Fruit fly (Drosophila melanogaster) whole organism, embryonic: ENCODE data around the gene CG14406.

Source experiments
- Abd-B ChIP-seq: fragments of 200-800 bp; sonication (Bioruptor generic); optimal IDR thresholded peaks from 2 replicates; lab custom pipeline; 2018; ENCODE audit warnings: missing biosample characterization, mild to moderate bottlenecking, missing genetic modification characterization, moderate library complexity
- CG10267 ChIP-seq: fragments of 200-800 bp; sonication (Bioruptor generic); optimal IDR thresholded peaks from 2 replicates; lab custom pipeline; 2018; ENCODE audit warnings: missing biosample characterization, mild to moderate bottlenecking, missing genetic modification characterization, moderate library complexity
- CG10274 ChIP-seq: fragments of 200-800 bp; sonication (Bioruptor generic); optimal IDR thresholded peaks from 3 replicates; lab custom pipeline; 2017; ENCODE audit warnings: missing biosample characterization, mild to moderate bottlenecking, missing genetic modification characterization
- CG10431 ChIP-seq: fragments of 200-800 bp; sonication (Bioruptor generic); optimal IDR thresholded peaks from 3 replicates; lab custom pipeline; 2018; ENCODE audit warnings: missing biosample characterization, mild to moderate bottlenecking, missing genetic modification characterization
- CG11695 ChIP-seq: fragments of 200-800 bp; sonication (Bioruptor generic); IDR thresholded peaks from 3 replicates; pipeline ENCODE4 v1.3.6; 2022; ENCODE audit warnings: missing biosample characterization, missing genetic modification characterization
- CG12155 ChIP-seq: fragments of 200-800 bp; sonication (Bioruptor generic); optimal IDR thresholded peaks from 3 replicates; lab custom pipeline; 2016; ENCODE audit warnings: missing biosample characterization, missing genetic modification characterization
- CG14965 ChIP-seq: fragments of 200-800 bp; sonication (Bioruptor generic); optimal IDR thresholded peaks from 2 replicates; lab custom pipeline; 2016; ENCODE audit warnings: missing biosample characterization, missing genetic modification characterization, borderline replicate concordance
- CG17186 ChIP-seq: fragments of 200-800 bp; sonication (Bioruptor generic); optimal IDR thresholded peaks from 3 replicates; lab custom pipeline; 2017; ENCODE audit warnings: missing biosample characterization, missing genetic modification reagents, missing genetic modification characterization
- CG17802 ChIP-seq: fragments of 200-800 bp; sonication (Bioruptor generic); optimal IDR thresholded peaks from 2 replicates; lab custom pipeline; 2018; ENCODE audit warnings: missing biosample characterization, mild to moderate bottlenecking, missing genetic modification characterization, moderate library complexity
- CG18262 ChIP-seq: fragments of 200-800 bp; optimal IDR thresholded peaks from 3 replicates; lab custom pipeline; 2019; ENCODE audit warnings: missing biosample characterization, mild to moderate bottlenecking, missing genetic modification characterization, moderate library complexity
- CG34376 ChIP-seq: fragments of 200-800 bp; sonication (Bioruptor generic); optimal IDR thresholded peaks from 2 replicates; lab custom pipeline; 2018; ENCODE audit warnings: missing biosample characterization, mild to moderate bottlenecking, missing genetic modification characterization
- CG3847 ChIP-seq: fragments of 200-800 bp; sonication (Bioruptor generic); IDR thresholded peaks from 2 replicates; pipeline ENCODE4 v1.3.6; 2022; ENCODE audit warnings: missing biosample characterization, missing genetic modification characterization
- CG4404 ChIP-seq: fragments of 200-800 bp; sonication (Bioruptor generic); IDR thresholded peaks from 2 replicates; pipeline ENCODE4 v1.3.6; 2022; ENCODE audit warnings: missing biosample characterization, missing genetic modification characterization
- CG4617 ChIP-seq: fragments of 200-800 bp; sonication (Bioruptor generic); optimal IDR thresholded peaks from 3 replicates; lab custom pipeline; 2016; ENCODE audit warnings: missing biosample characterization, missing genetic modification characterization, borderline replicate concordance
- CG7357 ChIP-seq: fragments of 200-800 bp; sonication (Bioruptor generic); IDR thresholded peaks from 3 replicates; pipeline ENCODE4 v1.3.6; 2022; ENCODE audit warnings: missing biosample characterization, missing genetic modification characterization
- Chrac-16 ChIP-seq: fragments of 200-800 bp; sonication (Bioruptor generic); optimal IDR thresholded peaks from 3 replicates; lab custom pipeline; 2016; ENCODE audit warnings: missing biosample characterization, missing genetic modification characterization
- Drgx ChIP-seq: fragments of 200-800 bp; sonication (Bioruptor generic); IDR thresholded peaks from 2 replicates; pipeline ENCODE4 v1.3.6; 2022; ENCODE audit warnings: missing biosample characterization, missing genetic modification characterization
- Fer2 ChIP-seq: fragments of 200-800 bp; sonication (Bioruptor generic); optimal IDR thresholded peaks from 2 replicates; lab custom pipeline; 2018; ENCODE audit warnings: missing biosample characterization, mild to moderate bottlenecking, missing genetic modification characterization, moderate library complexity
- Hand ChIP-seq: fragments of 200-800 bp; sonication (Bioruptor generic); optimal IDR thresholded peaks from 2 replicates; lab custom pipeline; 2017; ENCODE audit warnings: mild to moderate bottlenecking, missing biosample characterization, missing genetic modification reagents, missing genetic modification characterization
- Mad ChIP-seq: fragments of 200-800 bp; sonication (Bioruptor generic); optimal IDR thresholded peaks from 2 replicates; lab custom pipeline; 2016; ENCODE audit warnings: missing biosample characterization, missing genetic modification characterization
- NFAT ChIP-seq: fragments of 200-800 bp; sonication (Bioruptor generic); IDR thresholded peaks from 2 replicates; pipeline ENCODE4 v1.3.6; 2022; ENCODE audit warnings: missing biosample characterization, missing genetic modification characterization
- Nf-YB ChIP-seq: fragments of 200-800 bp; sonication (Bioruptor generic); optimal IDR thresholded peaks from 3 replicates; lab custom pipeline; 2019; ENCODE audit warnings: missing biosample characterization, mild to moderate bottlenecking, missing genetic modification characterization, moderate library complexity
- Oli ChIP-seq: fragments of 200-800 bp; sonication (Bioruptor generic); optimal IDR thresholded peaks from 2 replicates; lab custom pipeline; 2018; ENCODE audit warnings: missing biosample characterization, mild to moderate bottlenecking, missing genetic modification characterization, moderate library complexity
- Scr ChIP-seq: fragments of 200-800 bp; sonication (Bioruptor generic); IDR thresholded peaks from 2 replicates; pipeline ENCODE4 v1.3.6; 2022; ENCODE audit warnings: missing biosample characterization, missing genetic modification characterization; ENCODE audit not compliant: partially characterized antibody
- Spps ChIP-seq: fragments of 200-800 bp; sonication (Bioruptor generic); optimal IDR thresholded peaks from 2 replicates; lab custom pipeline; 2018; ENCODE audit warnings: missing biosample characterization, mild to moderate bottlenecking, missing genetic modification characterization
- Tbp ChIP-seq: fragments of >200 bp; optimal IDR thresholded peaks from 2 replicates; lab custom pipeline; 2018; ENCODE audit warnings: missing biosample characterization, missing genetic modification characterization
- amos ChIP-seq: fragments of 200-800 bp; sonication (Bioruptor generic); IDR thresholded peaks from 2 replicates; pipeline ENCODE4 v1.3.6; 2022; ENCODE audit warnings: missing biosample characterization, missing genetic modification characterization; ENCODE audit not compliant: partially characterized antibody
- bab2 ChIP-seq: fragments of 200-800 bp; sonication (Bioruptor generic); optimal IDR thresholded peaks from 2 replicates; lab custom pipeline; 2016; ENCODE audit warnings: missing biosample characterization, missing genetic modification characterization
- bigmax ChIP-seq: fragments of 200-800 bp; sonication (Bioruptor generic); optimal IDR thresholded peaks from 2 replicates; lab custom pipeline; 2018; ENCODE audit warnings: missing biosample characterization, mild to moderate bottlenecking, missing genetic modification characterization
- bowl ChIP-seq: fragments of 200-800 bp; sonication (Bioruptor generic); IDR thresholded peaks from 2 replicates; pipeline ENCODE4 v1.3.6; 2022; ENCODE audit warnings: missing biosample characterization, missing genetic modification characterization
- cad ChIP-seq: fragments of >200 bp; optimal IDR thresholded peaks from 2 replicates; lab custom pipeline; 2017; ENCODE audit warnings: missing biosample characterization, missing genetic modification characterization
- cato ChIP-seq: fragments of 200-800 bp; sonication (Bioruptor generic); optimal IDR thresholded peaks from 2 replicates; lab custom pipeline; 2016; ENCODE audit warnings: missing biosample characterization, missing genetic modification characterization, borderline replicate concordance
- caup ChIP-seq: fragments of 200-800 bp; sonication (Bioruptor generic); optimal IDR thresholded peaks from 3 replicates; lab custom pipeline; 2017; ENCODE audit warnings: missing biosample characterization, mild to moderate bottlenecking, missing genetic modification characterization, moderate library complexity; ENCODE audit not compliant: severe bottlenecking
- eyg ChIP-seq: fragments of 200-800 bp; sonication (Bioruptor generic); optimal IDR thresholded peaks from 3 replicates; lab custom pipeline; 2016; ENCODE audit warnings: missing biosample characterization, missing genetic modification characterization
- gem ChIP-seq: fragments of 200-800 bp; sonication (Bioruptor generic); optimal IDR thresholded peaks from 2 replicates; lab custom pipeline; 2019; ENCODE audit warnings: missing biosample characterization, mild to moderate bottlenecking, missing genetic modification characterization, moderate library complexity
- gt ChIP-seq: fragments of 200-800 bp; sonication (Bioruptor generic); IDR thresholded peaks from 2 replicates; pipeline ENCODE4 v1.3.6; 2022; ENCODE audit warnings: missing biosample characterization, missing genetic modification characterization
- ham ChIP-seq: fragments of 200-800 bp; sonication (Bioruptor generic); IDR thresholded peaks from 2 replicates; pipeline ENCODE4 v1.3.6; 2022; ENCODE audit warnings: missing biosample characterization, missing genetic modification characterization
- hth ChIP-seq: fragments of >200 bp; optimal IDR thresholded peaks from 2 replicates; lab custom pipeline; 2017; ENCODE audit warnings: inconsistent platforms
- mld ChIP-seq: fragments of 200-800 bp; sonication (Bioruptor generic); IDR thresholded peaks from 3 replicates; pipeline ENCODE4 v1.3.6; 2022; ENCODE audit warnings: missing biosample characterization, missing genetic modification characterization; ENCODE audit not compliant: partially characterized antibody
- nerfin-1 ChIP-seq: fragments of 200-800 bp; sonication (Bioruptor generic); optimal IDR thresholded peaks from 3 replicates; lab custom pipeline; 2019; ENCODE audit warnings: missing biosample characterization, mild to moderate bottlenecking, missing genetic modification characterization, moderate library complexity
- seq ChIP-seq: fragments of 200-800 bp; sonication (Bioruptor generic); IDR thresholded peaks from 2 replicates; pipeline ENCODE4 v1.3.6; 2022; ENCODE audit warnings: missing biosample characterization, missing genetic modification characterization
- sima ChIP-seq: fragments of 200-800 bp; sonication (Bioruptor generic); optimal IDR thresholded peaks from 2 replicates; lab custom pipeline; 2016; ENCODE audit warnings: missing biosample characterization, missing genetic modification characterization
- slp2 ChIP-seq: fragments of 200-800 bp; sonication (Bioruptor generic); optimal IDR thresholded peaks from 2 replicates; lab custom pipeline; 2016; ENCODE audit warnings: missing biosample characterization, missing genetic modification characterization
- sna ChIP-seq: fragments of 200-800 bp; sonication (Bioruptor generic); IDR thresholded peaks from 2 replicates; pipeline ENCODE4 v1.3.6; 2022; ENCODE audit warnings: missing biosample characterization, missing genetic modification characterization; ENCODE audit not compliant: partially characterized antibody
- twi ChIP-seq: fragments of 200-800 bp; optimal IDR thresholded peaks from 2 replicates; lab custom pipeline; 2019; ENCODE audit warnings: missing biosample characterization, mild to moderate bottlenecking, missing genetic modification characterization, moderate library complexity
- unpg ChIP-seq: fragments of 200-800 bp; sonication (Bioruptor generic); optimal IDR thresholded peaks from 3 replicates; lab custom pipeline; 2018; ENCODE audit warnings: missing biosample characterization, mild to moderate bottlenecking, missing genetic modification characterization, moderate library complexity
- vfl ChIP-seq: fragments of 200-800 bp; sonication (Bioruptor generic); optimal IDR thresholded peaks from 2 replicates; lab custom pipeline; 2016; ENCODE audit warnings: missing biosample characterization, missing genetic modification characterization

The CG14406 gene

DNA sequence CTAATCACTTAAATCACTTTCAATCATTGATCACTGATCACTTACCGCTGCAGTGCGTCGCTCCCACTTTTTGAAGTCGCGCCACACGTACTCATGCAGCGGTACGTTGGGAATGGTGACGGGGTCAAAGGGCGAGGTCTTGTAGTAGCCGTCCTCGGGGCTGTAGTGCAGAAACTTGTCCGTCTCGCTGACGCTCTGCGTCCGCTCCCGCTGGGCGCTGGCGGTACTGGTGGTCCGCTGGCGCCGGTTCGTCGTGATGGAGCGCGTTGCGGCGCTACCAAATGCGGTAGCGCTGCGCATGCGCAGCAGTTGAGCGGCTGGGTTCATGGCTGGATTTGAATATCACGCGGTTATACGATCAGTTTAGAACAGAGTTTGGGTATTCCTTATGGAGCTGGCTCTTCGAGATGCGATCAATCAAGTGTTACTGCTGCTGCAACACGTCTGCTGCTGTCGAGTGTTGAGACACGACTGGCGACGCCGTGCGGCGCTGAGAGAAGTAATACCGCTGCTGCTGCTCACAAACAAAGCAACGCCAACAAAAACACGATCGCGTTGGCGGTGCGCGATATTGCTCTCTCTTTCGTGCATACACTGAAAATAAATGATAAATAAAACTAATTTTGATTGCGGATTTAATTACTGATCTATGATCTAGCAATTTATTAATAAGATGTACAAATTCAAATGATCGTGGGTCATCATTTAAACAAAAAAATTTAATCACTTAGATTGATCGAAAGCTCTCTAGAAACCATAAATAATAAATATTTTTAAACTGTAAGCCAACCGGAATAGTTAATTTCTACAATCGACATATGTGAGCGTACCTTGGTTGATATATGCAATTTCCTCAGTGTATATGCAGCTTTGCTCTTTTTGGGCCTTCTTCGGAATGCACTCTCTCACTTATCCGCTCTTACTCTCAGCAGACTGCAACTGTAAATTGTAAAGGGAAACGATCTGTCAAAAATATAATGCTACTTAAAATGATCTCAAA is 39.9 kb upstream of the CG14406 start (continued):
- peak; percentile 93 for TF ChIP-seq twi (tag; lab: Kevin White, UChicago)
- TF ChIP-seq CG18262 (tag; lab: Kevin White, UChicago) = peak; percentile 99
- TF ChIP-seq sna (GFP tag; lab: Robert Waterston, UW) = no peak
- peak; percentile 63 for TF ChIP-seq CG17802 (tag; lab: Kevin White, UChicago)
- peak; percentile 93 for TF ChIP-seq CG11695 (GFP tag; lab: Robert Waterston, UW)
- peak; percentile 83 for TF ChIP-seq CG4617 (GFP tag; lab: Kevin White, UChicago)
- TF ChIP-seq Tbp (GFP tag; lab: Kevin White, UChicago) = no peak
- TF ChIP-seq CG4404 (GFP tag; lab: Robert Waterston, UW) = peak; percentile 91
- peak; percentile 89 for TF ChIP-seq cato (GFP tag; lab: Kevin White, UChicago)
- TF ChIP-seq amos (GFP tag; lab: Robert Waterston, UW) = 0 out of 2 replicates have a peak, but pooled peaks have one; percentile 18
- TF ChIP-seq unpg (GFP tag; lab: Kevin White, UChicago) = peak; percentile 95
- TF ChIP-seq Scr = 0 out of 2 replicates have a peak, but pooled peaks have one; percentile 16
- peak; percentile 97 for TF ChIP-seq nerfin-1 (tag; lab: Kevin White, UChicago)
- peak; percentile 71 for TF ChIP-seq Hand
- peak; percentile 97 for TF ChIP-seq Drgx
- peak; percentile 84 for TF ChIP-seq Nf-YB (GFP tag; lab: Kevin White, UChicago)
- TF ChIP-seq bab2 (GFP tag; lab: Kevin White, UChicago) = peak; percentile 79
- TF ChIP-seq bigmax (GFP tag; lab: Kevin White, UChicago) = no peak
- TF ChIP-seq NFAT (GFP tag; lab: Robert Waterston, UW) = peak; percentile 24; the same call in 1 of the 2 replicates
- no peak for TF ChIP-seq CG14965
- peak; percentile 85 for TF ChIP-seq Mad (GFP tag; lab: Kevin White, UChicago)
- no peak for TF ChIP-seq hth (lab: Kevin White, UChicago)
- TF ChIP-seq CG3847 (GFP tag; lab: Robert Waterston, UW) = peak; percentile 66
- peak; percentile 96 for TF ChIP-seq Spps
- TF ChIP-seq mld (GFP tag; lab: Robert Waterston, UW) = no peak
- peak; percentile 55; the same call in 1 of the 2 replicates for TF ChIP-seq ham (GFP tag; lab: Robert Waterston, UW)
- TF ChIP-seq gem (tag; lab: Kevin White, UChicago) = peak; percentile 98
- TF ChIP-seq gt (GFP tag; lab: Robert Waterston, UW) = peak; percentile 74
- TF ChIP-seq Oli (tag; lab: Kevin White, UChicago) = peak; percentile 97
- TF ChIP-seq CG12155 = peak; percentile 85
- TF ChIP-seq vfl = peak; percentile 37
- TF ChIP-seq sima = peak; percentile 26
- no peak for TF ChIP-seq cad (GFP tag; lab: Kevin White, UChicago)
- TF ChIP-seq CG17186 (GFP tag; lab: Kevin White, UChicago) = peak; percentile 77
- peak; percentile 92 for TF ChIP-seq Chrac-16 (GFP tag; lab: Kevin White, UChicago)
- peak; percentile 29 for TF ChIP-seq CG34376
- TF ChIP-seq CG7357 (GFP tag; lab: Robert Waterston, UW) = peak; percentile 85
- TF ChIP-seq eyg (GFP tag; lab: Kevin White, UChicago) = no peak
- peak; percentile 92 for TF ChIP-seq CG10431 (GFP tag; lab: Kevin White, UChicago)
- peak; percentile 60; the same call in 1 of the 2 replicates for TF ChIP-seq bowl
- peak; percentile 72 for TF ChIP-seq caup (GFP tag; lab: Kevin White, UChicago)
- TF ChIP-seq Abd-B (GFP tag; lab: Kevin White, UChicago) = peak; percentile 93
- peak; percentile 53 for TF ChIP-seq Fer2 (tag; lab: Kevin White, UChicago)
- peak; percentile 94 for TF ChIP-seq CG10267 (tag; lab: Kevin White, UChicago)
- TF ChIP-seq slp2 = peak; percentile 80
- TF ChIP-seq CG10274 (GFP tag; lab: Kevin White, UChicago) = peak; percentile 77
- peak; percentile 84 for TF ChIP-seq seq
